Worm (Caenorhabditis elegans): ENCODE measurements around the gene ZK593.2.
A peak's percentile ranks its signal among the peaks of the same experiment; 100 is the strongest.

The ZK593.2 gene

DNA sequence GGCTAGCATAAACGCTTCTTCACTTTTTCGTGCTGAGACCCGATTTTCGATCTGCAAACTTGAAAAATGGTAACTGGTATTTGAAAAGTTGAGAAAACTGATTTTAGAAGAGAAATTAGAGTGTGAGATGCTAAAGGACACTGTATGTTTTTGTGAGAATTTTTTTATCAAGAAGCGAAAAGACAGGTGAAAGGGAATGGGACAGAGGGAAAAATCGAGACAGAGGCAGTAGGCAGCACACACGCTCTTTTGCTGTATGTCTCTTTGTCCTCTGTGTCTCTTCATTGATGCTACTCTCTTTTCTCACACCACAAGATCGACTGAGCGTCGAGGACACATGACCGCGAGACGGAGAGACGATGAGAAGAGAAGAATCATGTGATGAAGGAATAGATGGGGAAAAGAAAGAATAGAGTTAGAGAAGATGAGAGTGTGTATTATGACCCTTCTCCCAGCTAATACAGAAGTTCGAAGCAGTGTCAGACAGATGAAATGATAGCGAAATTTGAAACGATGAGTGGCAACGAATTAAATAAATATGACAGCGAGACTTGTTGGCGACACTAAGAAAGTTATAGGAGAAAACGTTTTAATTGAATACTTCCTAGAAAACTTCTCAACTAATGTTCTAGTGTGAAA is 22.8 kb downstream of the ZK593.2 start, which contains the start of gene lgg-2:
TSS of gene lgg-2 (minus strand) at position 51 of the 639 bp plus-strand sequence.
- TF ChIP-seq nhr-76 (tag; optimal IDR thresholded peaks at IDR 0.05) (no peak), unc-39 (tag; optimal IDR thresholded peaks at IDR 0.05) (no peak), drap-1 (GFP tag; optimal IDR thresholded peaks at IDR 0.05) (peak; percentile 20), ztf-11 (tag; optimal IDR thresholded peaks at IDR 0.05) (peak; percentile 49), sptf-1 (tag; optimal IDR thresholded peaks at IDR 0.05) (no peak), flh-1 (GFP tag; optimal IDR thresholded peaks at IDR 0.05) (no peak), mab-5 (tag; optimal IDR thresholded peaks at IDR 0.05) (no peak), mls-2 (tag; optimal IDR thresholded peaks at IDR 0.05) (peak; percentile 35), nhr-2 (tag; optimal IDR thresholded peaks at IDR 0.05) (no peak), elt-1 (tag; optimal IDR thresholded peaks at IDR 0.05; ENCODE audit: borderline replicate concordance, insufficient read depth) (peak; percentile 21), cnd-1 (tag; optimal IDR thresholded peaks at IDR 0.05) (peak; percentile 50), unc-120 (tag; optimal IDR thresholded peaks at IDR 0.05; ENCODE audit: poor library complexity, severe bottlenecking) (peak; percentile 74), snpc-4 (tag; optimal IDR thresholded peaks at IDR 0.05) (no peak), lsy-2 (tag; optimal IDR thresholded peaks at IDR 0.05) (peak; percentile 46), ces-1 (GFP tag; optimal IDR thresholded peaks at IDR 0.05) (peak; percentile 70), nhr-12 (tag; optimal IDR thresholded peaks at IDR 0.05) (peak; percentile 53), sem-2 (GFP tag; optimal IDR thresholded peaks at IDR 0.05) (no peak), pha-4 (tag; optimal IDR thresholded peaks at IDR 0.05) (peak; percentile 45), lin-13 (tag; optimal IDR thresholded peaks at IDR 0.05) (no peak), blmp-1 (tag; optimal IDR thresholded peaks at IDR 0.05) (peak; percentile 45), hlh-1 (tag; optimal IDR thresholded peaks at IDR 0.05) (peak; percentile 85), zip-8 (tag; optimal IDR thresholded peaks at IDR 0.05) (no peak), ceh-43 (GFP tag; optimal IDR thresholded peaks at IDR 0.05) (no peak), lin-32 (GFP tag; optimal IDR thresholded peaks at IDR 0.05) (peak; percentile 27), ceh-39 (tag; optimal IDR thresholded peaks at IDR 0.05) (peak; percentile 82), mep-1 (tag; optimal IDR thresholded peaks at IDR 0.05) (peak; percentile 68), ham-2 (GFP tag; optimal IDR thresholded peaks at IDR 0.05) (peak; percentile 76), nhr-237 (tag; optimal IDR thresholded peaks at IDR 0.05) (peak; percentile 55), nhr-28 (tag; optimal IDR thresholded peaks at IDR 0.05) (no peak), unc-62 (GFP tag; optimal IDR thresholded peaks at IDR 0.05) (peak; percentile 86), tbx-8 (GFP tag; optimal IDR thresholded peaks at IDR 0.05) (no peak), elt-3 (tag; optimal IDR thresholded peaks at IDR 0.05) (no peak), ceh-83 (GFP tag; optimal IDR thresholded peaks at IDR 0.05) (no peak)

ce11 chrIV:10936906-10937540 is 23.8 kb downstream of the ZK593.2 start, which contains the start of gene fic-1:
fic-1 (plus strand) TSS chrIV:10937454.
- TF ChIP-seq ces-1 (GFP tag; optimal IDR thresholded peaks at IDR 0.05): peak; percentile 100
- TF ChIP-seq mep-1 (tag; optimal IDR thresholded peaks at IDR 0.05): peak; percentile 54
- TF ChIP-seq unc-39 (tag; optimal IDR thresholded peaks at IDR 0.05): no peak
- peak; percentile 0 for TF ChIP-seq lsy-2 (tag; optimal IDR thresholded peaks at IDR 0.05)
- no peak for TF ChIP-seq nhr-28 (tag; optimal IDR thresholded peaks at IDR 0.05)
- TF ChIP-seq nhr-237 (tag; optimal IDR thresholded peaks at IDR 0.05): peak; percentile 56
- peak; percentile 5 for TF ChIP-seq ceh-39 (tag; optimal IDR thresholded peaks at IDR 0.05)

DNA sequence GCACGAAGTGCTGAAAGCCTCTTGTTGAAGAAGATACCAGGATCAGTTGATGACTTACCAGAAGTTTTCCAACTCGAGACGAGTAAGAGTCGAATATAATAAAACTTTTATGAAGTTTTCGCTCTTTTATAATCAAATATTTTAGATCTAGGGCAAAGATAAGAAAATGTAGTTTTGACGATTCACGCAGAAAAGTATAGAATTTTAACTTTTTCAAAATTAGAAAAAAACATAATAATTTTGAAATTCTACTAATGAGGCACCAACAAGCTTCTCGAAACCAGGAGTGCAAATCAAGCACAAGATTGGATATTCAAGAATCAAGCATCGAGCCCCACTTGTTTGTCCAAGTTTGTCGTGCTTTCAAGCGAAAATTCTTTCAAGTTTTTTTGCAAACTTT is 35.6 kb downstream of the ZK593.2 start, which contains the start of gene Y69E1A.1:
TSS of gene Y69E1A.1 (minus strand) at position 101 of the 400 bp plus-strand sequence.
- no peak for TF ChIP-seq elt-3 (tag; optimal IDR thresholded peaks at IDR 0.05)
- no peak for TF ChIP-seq unc-39 (tag; optimal IDR thresholded peaks at IDR 0.05)
- no peak for TF ChIP-seq snpc-4 (tag; optimal IDR thresholded peaks at IDR 0.05)
- TF ChIP-seq nhr-237 (tag; optimal IDR thresholded peaks at IDR 0.05): no peak
- TF ChIP-seq nhr-28 (tag; optimal IDR thresholded peaks at IDR 0.05): no peak
- no peak for TF ChIP-seq unc-62 (GFP tag; optimal IDR thresholded peaks at IDR 0.05)
- no peak for TF ChIP-seq M03D4.4 (tag; optimal IDR thresholded peaks at IDR 0.05)
- TF ChIP-seq lsy-2 (tag; optimal IDR thresholded peaks at IDR 0.05): no peak
